Worm (Caenorhabditis elegans): ENCODE results near the gene C34C12.2.

C34C12.2 gene

DNA sequence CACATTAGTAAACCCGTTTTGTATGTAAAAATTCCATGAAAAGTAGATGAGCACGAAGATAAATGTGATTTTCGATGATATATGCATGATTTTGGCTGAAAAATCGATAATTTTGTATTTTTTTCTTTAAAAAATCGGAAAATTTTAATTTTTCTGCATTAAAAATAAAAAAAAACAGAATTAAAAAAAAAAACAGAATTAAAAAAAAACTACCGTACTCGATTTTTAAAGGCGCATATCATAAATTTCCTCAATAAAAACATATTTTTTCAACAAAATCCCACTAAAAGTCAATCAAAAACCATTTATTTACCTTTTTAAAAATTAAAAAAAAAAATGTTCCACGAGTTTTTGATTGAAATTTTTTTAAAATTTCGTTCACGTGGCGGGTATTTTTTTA is 39.6 kb downstream of the C34C12.2 start, which contains the start of gene gly-14:
Gene gly-14 (minus strand): TSS at position 101 of the 400 bp plus-strand sequence.
- no peak for TF ChIP-seq tbp1 (GFP tag; optimal IDR thresholded peaks at IDR 0.05)
- TF ChIP-seq F52B5.7 (tag; optimal IDR thresholded peaks at IDR 0.05): no peak
- TF ChIP-seq cebp-1 (GFP tag; IDR thresholded peaks at IDR 0.05): no peak
- TF ChIP-seq cebp-1 (tag; optimal IDR thresholded peaks at IDR 0.05): no peak

DNA sequence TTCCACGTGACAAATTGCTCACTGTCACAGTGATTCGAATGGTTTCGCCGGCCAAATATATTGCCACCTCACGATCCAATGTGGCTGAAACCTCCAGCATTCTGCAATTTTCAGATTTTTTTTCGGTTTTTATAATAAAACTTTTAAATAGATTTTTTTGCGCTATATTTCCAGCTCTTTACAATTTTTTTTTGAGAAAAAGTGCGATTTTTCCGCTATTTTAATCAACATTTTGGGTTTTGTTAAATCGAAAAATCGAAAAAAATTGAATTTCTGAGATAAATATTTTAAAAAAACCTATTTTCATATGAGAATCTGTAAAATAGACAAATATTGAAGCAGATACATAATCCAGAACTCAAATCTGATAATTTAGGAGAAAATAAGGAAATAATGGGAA is 45.4 kb downstream of the C34C12.2 start, which contains the start of gene M01F1.9:
Gene M01F1.9 (minus strand): TSS at position 101 of the 400 bp plus-strand sequence.
- TF ChIP-seq cebp-1 (GFP tag; IDR thresholded peaks at IDR 0.05): no peak
- TF ChIP-seq cebp-1 (tag; optimal IDR thresholded peaks at IDR 0.05): no peak
- TF ChIP-seq T07F8.4 (tag; optimal IDR thresholded peaks at IDR 0.05): no peak
- no peak for TF ChIP-seq unc-62 (GFP tag; optimal IDR thresholded peaks at IDR 0.05)

DNA sequence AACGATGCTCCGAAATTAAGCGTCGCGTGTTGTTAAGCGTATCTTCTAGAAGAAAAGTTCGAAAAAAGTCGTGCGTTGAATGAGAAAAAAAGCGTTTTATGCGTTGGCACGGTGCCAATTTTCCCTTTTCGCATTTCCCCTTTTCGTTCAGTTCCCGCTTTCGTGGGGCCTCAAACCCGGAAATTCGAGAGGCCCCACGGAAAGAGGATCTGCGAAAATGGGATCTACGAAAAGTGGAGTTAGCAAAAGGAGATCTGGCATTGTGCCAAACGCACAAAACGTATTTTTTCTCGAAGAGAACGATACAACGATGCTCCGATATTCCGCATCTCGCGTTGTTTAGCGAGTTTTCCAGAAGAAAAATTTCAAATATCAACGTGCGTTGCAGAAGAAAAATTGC is 46.3 kb downstream of the C34C12.2 start:
- TF ChIP-seq lsy-27 (tag; optimal IDR thresholded peaks at IDR 0.05; ENCODE audit: borderline replicate concordance, insufficient read depth) (no peak), D2030.7 (GFP tag; IDR thresholded peaks at IDR 0.05) (0 out of 2 replicates have a peak, but pooled peaks have one; percentile 20), ztf-18 (tag; optimal IDR thresholded peaks at IDR 0.05) (peak; percentile 18), ceh-91 (GFP tag; IDR thresholded peaks at IDR 0.05) (no peak), aptf-2 (GFP tag; conservative IDR thresholded peaks at IDR 0.05) (0 out of 2 replicates have a peak, but pooled peaks have one; percentile 50), F33H1.4 (GFP tag; IDR thresholded peaks at IDR 0.05) (0 out of 2 replicates have a peak, but pooled peaks have one; percentile 28), ztf-28 (GFP tag; IDR thresholded peaks at IDR 0.05) (peak; percentile 74; the same call in 1 of the 2 replicates), attf-3 (GFP tag; conservative IDR thresholded peaks at IDR 0.05) (peak; percentile 57; the same call in 1 of the 2 replicates), lsl-1 (GFP tag; optimal IDR thresholded peaks at IDR 0.05) (peak; percentile 10), rec-8 (tag; optimal IDR thresholded peaks at IDR 0.05) (no peak), K11D2.4 (GFP tag; IDR thresholded peaks at IDR 0.05) (peak; percentile 39; the same call in 1 of the 2 replicates), lin-54 (GFP tag; optimal IDR thresholded peaks at IDR 0.05) (peak; percentile 11), Y67H2A.10 (GFP tag; conservative IDR thresholded peaks at IDR 0.05) (0 out of 2 replicates have a peak, but pooled peaks have one; percentile 36), hmg-20 (GFP tag; IDR thresholded peaks at IDR 0.05) (no peak), C06A6.2 (GFP tag; conservative IDR thresholded peaks at IDR 0.05) (no peak), hmg-1.2 (GFP tag; IDR thresholded peaks at IDR 0.05) (no peak), chd-7 (tag; optimal IDR thresholded peaks at IDR 0.05) (peak; percentile 18), attf-5 (GFP tag; optimal IDR thresholded peaks at IDR 0.05) (peak; percentile 12), cebp-1 (GFP tag; IDR thresholded peaks at IDR 0.05) (no peak), cebp-1 (tag; optimal IDR thresholded peaks at IDR 0.05) (peak; percentile 25), pbrm-1 (GFP tag; IDR thresholded peaks at IDR 0.05) (peak; percentile 22; the same call in 1 of the 2 replicates), ceh-100 (GFP tag; IDR thresholded peaks at IDR 0.05) (peak; percentile 96), madf-6 (GFP tag; IDR thresholded peaks at IDR 0.05) (peak; percentile 41), lin-40 (tag; optimal IDR thresholded peaks at IDR 0.05) (no peak), let-526 (GFP tag; IDR thresholded peaks at IDR 0.05) (peak; percentile 72; the same call in 1 of the 2 replicates), madf-10 (tag; optimal IDR thresholded peaks at IDR 0.05) (no peak), bed-2 (GFP tag; IDR thresholded peaks at IDR 0.05) (0 out of 2 replicates have a peak, but pooled peaks have one; percentile 35), mcd-1 (GFP tag; IDR thresholded peaks at IDR 0.05) (peak; percentile 65), ceh-27 (GFP tag; optimal IDR thresholded peaks at IDR 0.05) (peak; percentile 39)

Measured in whole organism, young adult.